Worm (Caenorhabditis elegans): ENCODE data around the gene Y42A5A.1.

- TF ChIP-seq ztf-11 (tag; optimal IDR thresholded peaks at IDR 0.05) = no peak
- no peak for TF ChIP-seq daf-19 (GFP tag; conservative IDR thresholded peaks at IDR 0.05)
- no peak for TF ChIP-seq F49E8.2 (tag; optimal IDR thresholded peaks at IDR 0.05; ENCODE audit: borderline replicate concordance)
- TF ChIP-seq skn-1 (tag; optimal IDR thresholded peaks at IDR 0.05) = no peak
- no peak for TF ChIP-seq mdl-1 (tag; optimal IDR thresholded peaks at IDR 0.05)
Observed at ce11 chrV:11144694-11145093, 56.9 kb downstream of the Y42A5A.1 start, which contains the start of gene C06H2.7.
